Fruit fly (Drosophila melanogaster) whole organism, prepupa: ENCODE results near the gene CG6294.

ENCODE experiments used
- Blimp-1 ChIP-seq: fragments of 200-800 bp; sonication (Bioruptor generic); optimal IDR thresholded peaks from 3 replicates; lab custom pipeline; 2017; ENCODE audit warnings: missing biosample characterization, missing genetic modification characterization, mild to moderate bottlenecking, moderate library complexity, missing genetic modification reagents
- CG10669 ChIP-seq: fragments of 200-800 bp; sonication (Bioruptor generic); optimal IDR thresholded peaks from 3 replicates; lab custom pipeline; 2018; ENCODE audit warnings: missing biosample characterization, mild to moderate bottlenecking, missing genetic modification characterization, moderate library complexity
- CG11294 ChIP-seq: fragments of 200-800 bp; sonication (Bioruptor generic); IDR thresholded peaks from 2 replicates; pipeline ENCODE4 v1.3.6; 2022; ENCODE audit warnings: missing biosample characterization, missing genetic modification characterization
- CG11762 ChIP-seq: fragments of 200-800 bp; sonication (Bioruptor generic); optimal IDR thresholded peaks from 3 replicates; lab custom pipeline; 2016; ENCODE audit warnings: missing biosample characterization, missing genetic modification characterization; ENCODE audit not compliant: insufficient read depth
- CG11902 ChIP-seq: fragments of 200-800 bp; sonication (Bioruptor generic); optimal IDR thresholded peaks from 3 replicates; lab custom pipeline; 2016; ENCODE audit warnings: missing biosample characterization, missing genetic modification characterization
- CG1621 ChIP-seq: fragments of 200-800 bp; sonication (Bioruptor generic); optimal IDR thresholded peaks from 3 replicates; lab custom pipeline; 2018; ENCODE audit warnings: missing biosample characterization, mild to moderate bottlenecking, missing genetic modification characterization
- CG16779 ChIP-seq: fragments of 200-800 bp; sonication (Bioruptor generic); optimal IDR thresholded peaks from 3 replicates; lab custom pipeline; 2017; ENCODE audit warnings: missing biosample characterization, mild to moderate bottlenecking, missing genetic modification characterization
- CG3032 ChIP-seq: fragments of 200-800 bp; optimal IDR thresholded peaks from 2 replicates; lab custom pipeline; 2019; ENCODE audit warnings: missing biosample characterization, mild to moderate bottlenecking, missing genetic modification characterization, moderate library complexity
- CG31627 ChIP-seq: fragments of 200-800 bp; sonication (Bioruptor generic); optimal IDR thresholded peaks from 3 replicates; lab custom pipeline; 2016; ENCODE audit warnings: missing biosample characterization, missing genetic modification characterization
- CG32006 ChIP-seq: fragments of 200-800 bp; sonication (Bioruptor generic); optimal IDR thresholded peaks from 3 replicates; lab custom pipeline; 2017; ENCODE audit warnings: missing biosample characterization, mild to moderate bottlenecking, missing genetic modification characterization
- CG34406 ChIP-seq: fragments of 200-800 bp; sonication (Bioruptor generic); optimal IDR thresholded peaks from 3 replicates; lab custom pipeline; 2016; ENCODE audit warnings: missing biosample characterization, missing genetic modification characterization
- CG4318 ChIP-seq: fragments of 200-800 bp; sonication (Bioruptor generic); optimal IDR thresholded peaks from 3 replicates; lab custom pipeline; 2017; ENCODE audit warnings: missing biosample characterization, mild to moderate bottlenecking, missing genetic modification characterization
- CG6163 ChIP-seq: fragments of 200-800 bp; sonication (Bioruptor generic); IDR thresholded peaks from 3 replicates; pipeline ENCODE4 v1.3.6; 2022; ENCODE audit warnings: missing biosample characterization, missing genetic modification characterization
- CG8119 ChIP-seq: fragments of 200-800 bp; sonication (Bioruptor generic); IDR thresholded peaks from 3 replicates; pipeline ENCODE4 v1.3.6; 2022; ENCODE audit warnings: missing biosample characterization, missing genetic modification characterization
- CG8319 ChIP-seq: fragments of 200-800 bp; sonication (Bioruptor generic); optimal IDR thresholded peaks from 3 replicates; lab custom pipeline; 2016; ENCODE audit warnings: missing biosample characterization, missing genetic modification characterization
- CG8632 ChIP-seq: fragments of 200-800 bp; sonication (Bioruptor generic); optimal IDR thresholded peaks from 3 replicates; lab custom pipeline; 2016; ENCODE audit warnings: missing biosample characterization, missing genetic modification characterization
- CG9139 ChIP-seq: fragments of 200-800 bp; sonication (Bioruptor generic); optimal IDR thresholded peaks from 3 replicates; lab custom pipeline; 2017; ENCODE audit warnings: missing biosample characterization, mild to moderate bottlenecking, missing genetic modification characterization
- Eip78C ChIP-seq: fragments of 200-800 bp; sonication (Bioruptor generic); peaks from one replicate; lab custom pipeline; 2016; ENCODE audit warnings: missing biosample characterization, missing genetic modification characterization
- Eip93F ChIP-seq: fragments of 200-800 bp; sonication (Bioruptor generic); optimal IDR thresholded peaks from 2 replicates; lab custom pipeline; 2016; ENCODE audit warnings: missing biosample characterization, mild to moderate bottlenecking, missing genetic modification characterization
- Ets21C ChIP-seq: fragments of 200-800 bp; sonication (Bioruptor generic); optimal IDR thresholded peaks from 3 replicates; lab custom pipeline; 2016; ENCODE audit warnings: missing biosample characterization, missing genetic modification characterization
- Hr39 ChIP-seq: fragments of 200-800 bp; sonication (Bioruptor generic); optimal IDR thresholded peaks from 2 replicates; lab custom pipeline; 2016; ENCODE audit warnings: missing biosample characterization, missing genetic modification characterization
- Hr4 ChIP-seq: fragments of 200-800 bp; sonication (Bioruptor generic); optimal IDR thresholded peaks from 3 replicates; lab custom pipeline; 2016; ENCODE audit warnings: missing biosample characterization, missing genetic modification characterization
- Lpt ChIP-seq: fragments of 200-800 bp; sonication (Bioruptor generic); optimal IDR thresholded peaks from 3 replicates; lab custom pipeline; 2016; ENCODE audit warnings: missing biosample characterization, missing genetic modification characterization
- OdsH ChIP-seq: fragments of 200-800 bp; sonication (Bioruptor generic); optimal IDR thresholded peaks from 3 replicates; lab custom pipeline; 2016; ENCODE audit warnings: missing biosample characterization, missing genetic modification characterization
- Sox14 ChIP-seq: fragments of 200-800 bp; sonication (Bioruptor generic); optimal IDR thresholded peaks from 3 replicates; lab custom pipeline; 2016; ENCODE audit warnings: missing biosample characterization, missing genetic modification characterization
- Sox15 ChIP-seq: fragments of 200-800 bp; sonication (Bioruptor generic); optimal IDR thresholded peaks from 3 replicates; lab custom pipeline; 2016; ENCODE audit warnings: missing biosample characterization, missing genetic modification characterization
- acj6 ChIP-seq: fragments of 200-800 bp; sonication (Bioruptor generic); optimal IDR thresholded peaks from 3 replicates; lab custom pipeline; 2016; ENCODE audit warnings: missing biosample characterization, missing genetic modification characterization
- cyc ChIP-seq: fragments of 200-800 bp; sonication (Bioruptor generic); optimal IDR thresholded peaks from 3 replicates; lab custom pipeline; 2016; ENCODE audit warnings: missing biosample characterization, missing genetic modification characterization
- dsx ChIP-seq: fragments of 200-800 bp; optimal IDR thresholded peaks from 3 replicates; lab custom pipeline; 2019; ENCODE audit warnings: missing biosample characterization, mild to moderate bottlenecking, missing genetic modification characterization, moderate library complexity; ENCODE audit not compliant: poor library complexity, severe bottlenecking
- eg ChIP-seq: fragments of 200-800 bp; sonication (Bioruptor generic); IDR thresholded peaks from 3 replicates; pipeline ENCODE4 v1.3.6; 2022; ENCODE audit warnings: missing biosample characterization, missing genetic modification characterization
- fd59A ChIP-seq: fragments of 200-800 bp; sonication (Bioruptor generic); optimal IDR thresholded peaks from 2 replicates; lab custom pipeline; 2017; ENCODE audit warnings: missing biosample characterization, mild to moderate bottlenecking, missing genetic modification characterization, missing genetic modification reagents
- fd85E ChIP-seq: fragments of 200-800 bp; sonication (Bioruptor generic); optimal IDR thresholded peaks from 3 replicates; lab custom pipeline; 2016; ENCODE audit warnings: missing biosample characterization, missing genetic modification characterization
- fkh ChIP-seq: fragments of 200-800 bp; sonication (Bioruptor generic); optimal IDR thresholded peaks from 3 replicates; lab custom pipeline; 2017; ENCODE audit warnings: missing biosample characterization, mild to moderate bottlenecking, missing genetic modification characterization, moderate library complexity
- net ChIP-seq: fragments of 200-800 bp; sonication (Bioruptor generic); optimal IDR thresholded peaks from 3 replicates; lab custom pipeline; 2016; ENCODE audit warnings: missing biosample characterization, missing genetic modification characterization
- salr ChIP-seq, 2 experiments: fragments of 200-800 bp; sonication (Bioruptor generic); optimal IDR thresholded peaks; 3 replicates each; lab custom pipeline; 2016 to 2018; ENCODE audit warnings: missing biosample characterization in 2 of 2, missing genetic modification characterization in 2 of 2, mild to moderate bottlenecking in 1 of 2
- ss ChIP-seq, 2 experiments: fragments of 200-800 bp; sonication (Bioruptor generic); optimal IDR thresholded peaks; 2 replicates in 1 of 2; 3 replicates in 1 of 2; lab custom pipeline; 2017 to 2018; ENCODE audit warnings: mild to moderate bottlenecking in 2 of 2, missing biosample characterization in 2 of 2, missing genetic modification characterization in 2 of 2, moderate library complexity in 1 of 2
- svp ChIP-seq: fragments of 200-800 bp; sonication (Bioruptor generic); peaks from one replicate; lab custom pipeline; 2016; ENCODE audit warnings: missing biosample characterization, missing genetic modification characterization

The CG6294 gene

DNA sequence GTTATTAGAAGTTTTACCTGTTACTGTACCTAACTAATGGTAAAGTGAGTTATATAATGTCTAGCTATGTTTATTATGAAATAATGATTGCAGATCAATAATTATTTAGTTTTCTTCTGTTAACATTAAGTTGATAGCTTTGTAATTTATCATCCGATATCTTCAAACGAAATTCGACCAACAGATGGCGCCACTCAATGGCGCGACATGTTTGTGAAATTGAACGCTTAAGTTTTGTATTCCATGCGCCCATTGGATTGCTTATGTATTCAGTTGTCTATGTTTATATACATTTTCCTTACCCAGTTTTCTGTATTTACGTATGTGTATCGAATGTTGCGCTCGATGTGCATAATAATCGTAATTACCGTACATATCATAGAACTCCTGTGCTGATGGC, 28.0 kb downstream of the CG6294 start:
- TF ChIP-seq CG10669 (GFP tag; lab: Kevin White, UChicago) (no peak), CG1621 (tag; lab: Kevin White, UChicago) (no peak), CG3032 (tag; lab: Kevin White, UChicago) (no peak), fd59A (no peak), CG8119 (no peak), CG8319 (GFP tag; lab: Kevin White, UChicago) (no peak), CG8632 (no peak), CG4318 (GFP tag; lab: Kevin White, UChicago) (no peak), CG34406 (GFP tag; lab: Kevin White, UChicago) (no peak), svp (GFP tag; lab: Kevin White, UChicago) (no peak), Ets21C (no peak), Hr39 (no peak)

DNA sequence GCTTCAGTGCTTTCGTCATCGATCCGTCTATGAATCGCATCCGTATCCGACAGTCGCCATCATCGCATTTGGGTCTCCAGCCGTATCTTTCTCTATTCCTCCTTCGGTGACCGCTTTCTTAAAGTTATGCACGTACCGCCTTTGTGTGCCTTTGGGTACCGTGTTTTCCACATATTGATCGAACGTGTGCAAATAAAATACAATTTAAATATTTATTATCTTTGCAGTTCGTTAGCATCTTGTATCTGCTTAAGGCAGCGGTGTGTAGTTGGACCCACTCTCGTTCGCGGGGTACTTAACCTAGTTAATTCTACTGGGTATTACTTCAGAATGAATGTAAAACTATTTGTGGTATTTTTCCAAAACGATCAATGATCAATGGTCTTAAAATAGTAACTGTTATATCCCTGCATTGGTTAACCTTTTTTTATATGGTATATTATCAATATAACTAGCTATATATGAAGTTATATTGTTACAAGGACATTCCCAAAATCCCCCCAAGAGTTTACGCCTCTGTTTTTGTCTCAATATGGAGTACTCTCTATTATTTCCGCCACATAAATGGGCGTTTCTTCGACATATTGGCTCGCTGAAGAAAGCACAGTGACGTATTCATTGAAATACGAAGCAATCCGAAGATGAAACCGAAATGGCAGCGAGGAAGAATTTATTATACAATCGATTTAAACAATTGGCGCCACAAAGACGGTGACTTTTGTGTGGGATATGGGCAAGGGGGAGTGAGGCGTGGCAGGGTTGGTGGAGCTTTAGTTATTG, 33.3 kb downstream of the CG6294 start:
- TF ChIP-seq fkh (GFP tag; lab: Kevin White, UChicago) (peak; percentile 61), Eip78C (GFP tag; lab: Kevin White, UChicago) (peak; percentile 53), CG11762 (GFP tag; lab: Kevin White, UChicago) (no peak), CG34406 (GFP tag; lab: Kevin White, UChicago) (no peak)

DNA sequence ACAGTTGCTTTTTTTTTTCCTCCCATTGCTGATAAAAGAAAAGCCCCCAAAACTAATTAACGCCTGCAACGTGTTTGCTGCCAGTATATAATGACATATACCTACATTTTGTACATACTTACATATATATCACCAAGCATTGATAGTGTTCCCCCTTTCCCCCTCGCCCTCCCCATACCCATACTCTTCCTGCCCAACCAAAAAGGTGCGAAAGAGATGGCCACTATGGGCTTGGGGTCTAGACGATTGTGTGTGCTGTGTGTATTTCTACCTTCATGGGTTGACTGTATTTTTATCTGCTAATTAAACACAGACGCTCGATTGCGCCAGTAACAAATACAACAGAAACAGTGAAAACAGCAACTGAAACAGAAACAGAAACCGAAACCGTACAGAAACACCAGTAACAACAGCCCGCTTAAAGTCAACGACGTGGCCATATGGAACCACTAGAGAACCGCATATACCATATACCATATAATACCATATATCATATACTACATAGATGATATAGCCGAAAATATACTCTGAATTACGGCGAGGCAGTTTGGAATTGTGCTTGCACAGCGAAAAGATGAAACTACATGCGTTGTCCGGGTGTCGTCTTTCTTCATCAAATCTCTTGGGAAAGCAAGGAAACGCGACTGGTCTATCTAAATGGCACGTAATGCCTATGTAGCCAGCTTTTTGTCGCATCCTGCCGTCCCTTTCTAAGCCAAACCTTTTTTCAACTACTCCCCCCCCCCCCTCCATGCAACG, 34.3 kb downstream of the CG6294 start:
- TF ChIP-seq fkh (GFP tag; lab: Kevin White, UChicago) (peak; percentile 76), CG9139 (no peak)

DNA sequence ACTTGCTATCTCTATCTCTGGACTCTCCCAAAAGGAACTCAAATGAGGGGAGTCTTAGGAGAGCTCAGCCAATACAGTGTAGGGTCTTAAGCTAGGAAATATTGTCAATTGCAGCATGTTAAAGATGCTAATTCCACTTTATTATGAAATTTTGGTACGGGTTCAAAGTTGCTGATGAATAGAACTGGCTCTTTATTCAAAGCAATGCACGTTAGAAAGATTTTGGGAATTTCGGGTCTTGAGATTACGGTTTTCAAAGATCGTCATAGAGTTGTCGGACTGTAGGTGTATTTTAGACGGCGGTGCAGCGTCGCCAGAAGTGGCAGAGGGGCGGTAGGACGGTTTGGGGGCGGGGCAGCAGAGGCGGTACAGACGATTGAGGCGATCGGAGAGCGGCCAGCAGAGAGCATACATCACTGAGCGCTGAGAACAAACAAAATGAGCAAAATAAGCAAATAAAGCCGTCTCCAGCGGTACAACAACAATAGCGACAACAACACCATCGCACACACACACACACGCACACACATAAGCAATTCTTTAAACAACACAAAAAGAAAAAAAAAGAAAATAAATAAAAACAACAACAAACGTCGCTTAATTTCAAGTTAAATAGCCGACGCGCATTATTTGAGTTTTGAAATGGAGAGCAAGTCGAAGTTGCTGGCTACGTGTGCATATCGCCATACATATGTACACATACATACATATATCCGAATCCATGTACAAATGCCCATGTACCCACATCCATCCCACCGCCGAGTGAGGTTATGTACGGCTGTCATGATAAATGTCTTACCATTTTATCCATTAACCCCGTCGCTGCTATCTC, 35.1 kb downstream of the CG6294 start:
- TF ChIP-seq Eip78C (GFP tag; lab: Kevin White, UChicago): peak; percentile 71
- no peak for TF ChIP-seq fd85E (GFP tag; lab: Kevin White, UChicago)
- no peak for TF ChIP-seq fd59A
- no peak for TF ChIP-seq Ets21C
- TF ChIP-seq fkh (GFP tag; lab: Kevin White, UChicago): peak; percentile 94
- TF ChIP-seq Sox15 (GFP tag; lab: Kevin White, UChicago): no peak
- no peak for TF ChIP-seq acj6 (GFP tag; lab: Kevin White, UChicago)
- TF ChIP-seq Eip93F: no peak
- TF ChIP-seq CG16779 (tag; lab: Kevin White, UChicago): peak; percentile 5
- no peak for TF ChIP-seq Hr39
- TF ChIP-seq CG11902: no peak
- TF ChIP-seq CG6163: peak; percentile 30; the same call in 2 of the 3 replicates
- TF ChIP-seq CG11294 (GFP tag; lab: Robert Waterston, UW): no peak
- TF ChIP-seq net: no peak
- TF ChIP-seq Hr4 (GFP tag; lab: Kevin White, UChicago): no peak
- no peak for TF ChIP-seq CG1621 (tag; lab: Kevin White, UChicago)
- no peak for TF ChIP-seq dsx (GFP tag; lab: Kevin White, UChicago)
- no peak for TF ChIP-seq CG31627 (GFP tag; lab: Kevin White, UChicago)
- peak in 1 of 2 experiments; percentile 41 for TF ChIP-seq ss (GFP tag; optimal IDR thresholded peaks at IDR 0.05; lab: Kevin White, UChicago)
- no peak for TF ChIP-seq eg (GFP tag; lab: Robert Waterston, UW)
- no peak for TF ChIP-seq Lpt
- no peak for TF ChIP-seq Blimp-1
- no peak for TF ChIP-seq salr (GFP tag; optimal IDR thresholded peaks at IDR 0.05; lab: Kevin White, UChicago)
- peak; percentile 10 for TF ChIP-seq CG32006 (GFP tag; lab: Kevin White, UChicago)
- TF ChIP-seq cyc: no peak
- no peak for TF ChIP-seq OdsH
- no peak for TF ChIP-seq Sox14
